Fruit fly (Drosophila melanogaster): Measurements from ENCODE around the gene dnk.

Gene dnk

DNA sequence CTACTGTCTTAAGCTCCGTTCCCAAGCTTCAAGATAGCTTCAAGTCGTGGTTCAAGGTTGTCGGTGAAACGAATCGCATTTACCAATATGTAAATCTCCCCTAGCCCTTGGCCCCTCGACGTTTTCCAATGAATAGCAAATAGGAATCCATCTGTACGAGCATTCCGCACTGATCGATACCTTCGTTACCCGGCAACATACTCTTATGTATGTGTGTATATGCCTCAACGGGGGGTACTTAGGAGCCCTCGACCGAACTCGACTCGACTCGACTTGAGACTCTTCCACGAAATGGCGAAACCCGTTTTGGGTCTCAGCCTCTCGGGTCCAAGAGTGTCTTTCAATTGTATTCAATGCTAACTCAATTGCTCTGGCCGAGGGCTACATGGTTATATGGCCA, 20.9 kb downstream of the dnk start (continued):
- TF ChIP-seq Mes4 (GFP tag; optimal IDR thresholded peaks at IDR 0.05) (no peak), mirr (GFP tag; optimal IDR thresholded peaks at IDR 0.05) (peak; percentile 40), Deaf1 (tag; optimal IDR thresholded peaks at IDR 0.05) (peak; percentile 33), sug (tag; optimal IDR thresholded peaks at IDR 0.05) (peak; percentile 11), cg (GFP tag; optimal IDR thresholded peaks at IDR 0.05) (peak; percentile 8), unpg (GFP tag; optimal IDR thresholded peaks at IDR 0.05) (no peak), gsb-n (tag; optimal IDR thresholded peaks at IDR 0.05) (peak; percentile 21), ranshi (GFP tag; IDR thresholded peaks at IDR 0.05) (no peak), Med (GFP tag) (peak; percentile 51), eyg (GFP tag; optimal IDR thresholded peaks at IDR 0.05) (no peak), jigr1 (GFP tag; IDR thresholded peaks at IDR 0.05) (no peak), Spps (tag; optimal IDR thresholded peaks at IDR 0.05) (no peak), B-H2 (GFP tag; optimal IDR thresholded peaks at IDR 0.05) (no peak), Ravus (GFP tag; IDR thresholded peaks at IDR 0.05) (no peak), Blimp-1 (GFP tag; optimal IDR thresholded peaks at IDR 0.05) (no peak), sisA (GFP tag; IDR thresholded peaks at IDR 0.05) (no peak), oc (tag; optimal IDR thresholded peaks at IDR 0.05) (peak; percentile 10), chif (GFP tag; optimal IDR thresholded peaks at IDR 0.05) (no peak), NC2β (GFP tag; optimal IDR thresholded peaks at IDR 0.05) (no peak), CG1529 (GFP tag; optimal IDR thresholded peaks at IDR 0.05) (no peak)

DNA sequence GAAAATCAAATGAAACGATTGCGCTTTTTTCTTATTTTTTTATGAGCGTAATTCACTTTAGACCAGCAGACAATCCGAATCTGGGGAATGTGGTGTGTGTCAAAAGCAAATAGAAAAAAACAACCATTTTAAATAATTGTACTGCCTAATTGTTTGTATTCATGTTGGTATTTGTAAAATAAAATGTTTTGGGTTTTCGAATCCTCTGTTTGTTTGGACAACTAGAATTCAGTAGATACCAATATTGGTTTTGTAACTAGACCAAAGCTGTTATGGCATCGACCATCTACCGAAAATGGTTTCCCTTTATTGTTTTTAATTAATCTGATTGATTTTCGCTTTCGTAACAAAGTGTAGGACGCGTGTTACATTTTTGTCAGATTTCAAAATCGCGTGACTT, 30.1 kb downstream of the dnk start:
- no peak for TF ChIP-seq usp (GFP tag; optimal IDR thresholded peaks at IDR 0.05)
- no peak for TF ChIP-seq CG6689 (GFP tag; IDR thresholded peaks at IDR 0.05)
- TF ChIP-seq Hmx (GFP tag; optimal IDR thresholded peaks at IDR 0.05) = no peak
- peak; percentile 46 for TF ChIP-seq gem (tag; optimal IDR thresholded peaks at IDR 0.05)
- TF ChIP-seq CG12769 (tag; optimal IDR thresholded peaks at IDR 0.05) = peak; percentile 30
- peak; percentile 39 for TF ChIP-seq CoRest (tag; optimal IDR thresholded peaks at IDR 0.05)
- TF ChIP-seq dysf (GFP tag; IDR thresholded peaks at IDR 0.05) = peak; percentile 38; the same call in 2 of the 3 replicates
- no peak for TF ChIP-seq HLH54F (GFP tag; optimal IDR thresholded peaks at IDR 0.05)
- peak; percentile 42 for TF ChIP-seq lab (GFP tag; optimal IDR thresholded peaks at IDR 0.05)
- TF ChIP-seq CG7987 (GFP tag; optimal IDR thresholded peaks at IDR 0.05) = peak; percentile 2
- TF ChIP-seq CG18764 (GFP tag; optimal IDR thresholded peaks at IDR 0.05) = peak; percentile 33
- peak; percentile 4 for TF ChIP-seq Jarid2 (GFP tag; optimal IDR thresholded peaks at IDR 0.05)
- TF ChIP-seq CG33213 (GFP tag; optimal IDR thresholded peaks at IDR 0.05) = peak; percentile 41
- 0 out of 2 replicates have a peak, but pooled peaks have one; percentile 38 for TF ChIP-seq ara (GFP tag; IDR thresholded peaks at IDR 0.05)
- TF ChIP-seq pan (optimal IDR thresholded peaks at IDR 0.05) = no peak
- no peak for TF ChIP-seq pan (GFP tag; optimal IDR thresholded peaks at IDR 0.05 in 1 of 2, IDR thresholded peaks at IDR 0.05 in 1 of 2)
- peak; percentile 10 for TF ChIP-seq nmo (GFP tag; optimal IDR thresholded peaks at IDR 0.05)
- peak; percentile 16 for TF ChIP-seq CG18262 (tag; optimal IDR thresholded peaks at IDR 0.05)
- TF ChIP-seq HHEX (GFP tag; optimal IDR thresholded peaks at IDR 0.05) = peak; percentile 32
- TF ChIP-seq CG9876 (GFP tag; optimal IDR thresholded peaks at IDR 0.05) = no peak
- no peak for TF ChIP-seq CG34224 (GFP tag; IDR thresholded peaks at IDR 0.05; ENCODE audit: partially characterized antibody)
- no peak for TF ChIP-seq CG3065 (GFP tag; optimal IDR thresholded peaks at IDR 0.05)
- TF ChIP-seq CG1233 (GFP tag; optimal IDR thresholded peaks at IDR 0.05) = peak; percentile 20
- TF ChIP-seq Meics (GFP tag; optimal IDR thresholded peaks at IDR 0.05) = peak; percentile 39
- peak; percentile 88 for TF ChIP-seq Med (GFP tag)
- TF ChIP-seq CG17361 (GFP tag; IDR thresholded peaks at IDR 0.05) = 0 out of 3 replicates have a peak, but pooled peaks have one; percentile 22
- no peak for TF ChIP-seq Adf1 (GFP tag; IDR thresholded peaks at IDR 0.05)
- TF ChIP-seq CG7271 (tag; optimal IDR thresholded peaks at IDR 0.05) = peak; percentile 76
- no peak for TF ChIP-seq Oli (tag; optimal IDR thresholded peaks at IDR 0.05)
- peak; percentile 48; the same call in 1 of the 2 replicates for TF ChIP-seq chm (GFP tag; IDR thresholded peaks at IDR 0.05)
- TF ChIP-seq CG9727 (GFP tag; optimal IDR thresholded peaks at IDR 0.05) = peak; percentile 42
- no peak for TF ChIP-seq chn (GFP tag; optimal IDR thresholded peaks at IDR 0.05)

All from whole organism, embryonic.